Fruit fly (Drosophila melanogaster) whole organism, pupa: Measurements from ENCODE around the gene CG33689.

Source experiments
- CG10348 ChIP-seq: fragments of 200-800 bp; sonication (Bioruptor generic); IDR thresholded peaks from 2 replicates; pipeline ENCODE4 v1.3.6; 2022; ENCODE audit warnings: missing biosample characterization, missing genetic modification characterization
- CG12605 ChIP-seq: fragments of 200-800 bp; sonication (Bioruptor generic); IDR thresholded peaks from 2 replicates; pipeline ENCODE4 v1.3.6; 2022; ENCODE audit warnings: missing biosample characterization, missing genetic modification characterization
- Pif1B ChIP-seq: fragments of 200-800 bp; sonication (Bioruptor generic); optimal IDR thresholded peaks from 3 replicates; lab custom pipeline; 2016; ENCODE audit warnings: missing biosample characterization, missing genetic modification characterization
- fd96Ca ChIP-seq: fragments of 200-800 bp; sonication (Bioruptor generic); IDR thresholded peaks from 3 replicates; pipeline ENCODE4 v1.3.6; 2022; ENCODE audit warnings: missing biosample characterization, missing genetic modification characterization

- no peak for TF ChIP-seq CG12605
- TF ChIP-seq Pif1B (GFP tag; lab: Kevin White, UChicago) = no peak
- TF ChIP-seq CG10348 = no peak
- TF ChIP-seq fd96Ca = no peak; the same call in 2 of the 3 replicates
These were observed 41.7 kb upstream of the CG33689 start for dm6 chr3L:16158322-16158721.
